Worm (Caenorhabditis elegans) whole organism, late embryonic: ENCODE measurements around the gene nspb-2.

Source experiments
- F13H6.1 ChIP-seq: sonication (generic microtip); optimal IDR thresholded peaks from 2 replicates; lab custom pipeline; 2016; ENCODE audit warnings: missing genetic modification characterization, missing compliant biosample characterization
- K09A11.1 ChIP-seq: sonication (generic microtip); optimal IDR thresholded peaks from 2 replicates; lab custom pipeline; 2017; ENCODE audit warnings: antibody characterized with exemption, mild to moderate bottlenecking, missing genetic modification characterization, missing compliant biosample characterization; ENCODE audit not compliant: insufficient read depth
- ceh-18 ChIP-seq: sonication (generic microtip); optimal IDR thresholded peaks from 2 replicates; lab custom pipeline; 2016; ENCODE audit warnings: missing genetic modification characterization, missing compliant biosample characterization
- ceh-2 ChIP-seq: sonication (generic microtip); optimal IDR thresholded peaks from 2 replicates; lab custom pipeline; 2016; ENCODE audit warnings: missing genotype, missing genetic modification characterization, missing compliant biosample characterization
- ceh-22 ChIP-seq: sonication (generic microtip); optimal IDR thresholded peaks from 2 replicates; lab custom pipeline; 2017; ENCODE audit warnings: missing biosample characterization, missing genetic modification characterization
- ceh-30 ChIP-seq: fragments of 150-350 bp; optimal IDR thresholded peaks from 2 replicates; lab custom pipeline; 2014; ENCODE audit warnings: missing biosample characterization, missing genetic modification characterization
- ceh-34 ChIP-seq: sonication (generic microtip); optimal IDR thresholded peaks from 2 replicates; lab custom pipeline; 2016; ENCODE audit warnings: mild to moderate bottlenecking, missing genetic modification characterization, missing compliant biosample characterization
- ceh-45 ChIP-seq: fragments of 200-800 bp; sonication (Bioruptor generic); IDR thresholded peaks from 2 replicates; pipeline ENCODE4 v1.3.6; 2022; ENCODE audit warnings: missing genetic modification reagents, missing genetic modification characterization, missing compliant biosample characterization
- ceh-48 ChIP-seq: sonication (generic microtip); optimal IDR thresholded peaks from 2 replicates; lab custom pipeline; 2016; ENCODE audit warnings: missing genetic modification characterization, inconsistent platforms, missing compliant biosample characterization
- dmd-4 ChIP-seq: sonication (generic microtip); optimal IDR thresholded peaks from 2 replicates; lab custom pipeline; 2016; ENCODE audit warnings: borderline replicate concordance, missing genetic modification characterization, missing compliant biosample characterization
- dve-1 ChIP-seq: sonication (generic microtip); optimal IDR thresholded peaks from 2 replicates; lab custom pipeline; 2017; ENCODE audit warnings: antibody characterized with exemption, mild to moderate bottlenecking, missing genetic modification characterization, missing compliant biosample characterization
- elt-4 ChIP-seq: sonication (generic microtip); optimal IDR thresholded peaks from 2 replicates; lab custom pipeline; 2016; ENCODE audit warnings: missing genetic modification characterization, missing compliant biosample characterization
- eyg-1 ChIP-seq: sonication (generic microtip); optimal IDR thresholded peaks from 2 replicates; lab custom pipeline; 2016; ENCODE audit warnings: missing genotype, missing genetic modification characterization, missing compliant biosample characterization
- fax-1 ChIP-seq: sonication (generic microtip); optimal IDR thresholded peaks from 2 replicates; lab custom pipeline; 2016; ENCODE audit warnings: missing genotype, missing genetic modification characterization, missing compliant biosample characterization
- fkh-6 ChIP-seq: sonication (generic microtip); optimal IDR thresholded peaks from 2 replicates; lab custom pipeline; 2016; ENCODE audit warnings: missing genetic modification characterization, missing compliant biosample characterization
- gmeb-2 ChIP-seq: sonication (generic microtip); optimal IDR thresholded peaks from 2 replicates; lab custom pipeline; 2016; ENCODE audit warnings: missing genetic modification characterization, inconsistent platforms, missing compliant biosample characterization
- hlh-15 ChIP-seq: sonication (generic microtip); optimal IDR thresholded peaks from 2 replicates; lab custom pipeline; 2016; ENCODE audit warnings: missing genetic modification characterization, missing compliant biosample characterization
- lim-6 ChIP-seq: sonication (generic microtip); optimal IDR thresholded peaks from 2 replicates; lab custom pipeline; 2016; ENCODE audit warnings: missing genetic modification characterization, missing compliant biosample characterization
- lin-11 ChIP-seq: fragments of 200-800 bp; sonication (Bioruptor generic); optimal IDR thresholded peaks from 2 replicates; lab custom pipeline; 2018; ENCODE audit warnings: mild to moderate bottlenecking, missing genetic modification characterization, missing compliant biosample characterization
- nhr-11 ChIP-seq: fragments of 150-350 bp; optimal IDR thresholded peaks from 2 replicates; lab custom pipeline; 2014; ENCODE audit warnings: missing biosample characterization, missing genetic modification characterization
- nhr-232 ChIP-seq: sonication (generic microtip); optimal IDR thresholded peaks from 2 replicates; lab custom pipeline; 2016; ENCODE audit warnings: missing genetic modification characterization, missing compliant biosample characterization
- odd-2 ChIP-seq: sonication (generic microtip); optimal IDR thresholded peaks from 2 replicates; lab custom pipeline; 2017; ENCODE audit warnings: antibody characterized with exemption, mild to moderate bottlenecking, missing genetic modification characterization, missing compliant biosample characterization
- pag-3 ChIP-seq: sonication (generic microtip); optimal IDR thresholded peaks from 2 replicates; lab custom pipeline; 2016; ENCODE audit warnings: missing compliant biosample characterization, missing genetic modification characterization, borderline replicate concordance
- pat-9 ChIP-seq: fragments of 200-800 bp; sonication (Bioruptor generic); optimal IDR thresholded peaks from 2 replicates; lab custom pipeline; 2018; ENCODE audit warnings: mild to moderate bottlenecking, missing genetic modification characterization, moderate library complexity, missing compliant biosample characterization
- pha-2 ChIP-seq: sonication (generic microtip); optimal IDR thresholded peaks from 2 replicates; lab custom pipeline; 2017; ENCODE audit warnings: mild to moderate bottlenecking, missing genetic modification characterization, missing compliant biosample characterization
- pqm-1 ChIP-seq: sonication (generic microtip); optimal IDR thresholded peaks from 2 replicates; lab custom pipeline; 2016; ENCODE audit warnings: missing genetic modification characterization, missing compliant biosample characterization
- sdc-2 ChIP-seq: sonication (generic microtip); optimal IDR thresholded peaks from 2 replicates; lab custom pipeline; 2016; ENCODE audit warnings: missing genotype, missing genetic modification characterization, missing compliant biosample characterization
- sox-2 ChIP-seq: fragments of 200-800 bp; sonication (Bioruptor generic); IDR thresholded peaks from 2 replicates; pipeline ENCODE4 v1.3.6; 2022; ENCODE audit warnings: missing genetic modification reagents, missing genetic modification characterization, missing compliant biosample characterization
- sox-4 ChIP-seq: sonication (generic microtip); optimal IDR thresholded peaks from 2 replicates; lab custom pipeline; 2017; ENCODE audit warnings: mild to moderate bottlenecking, missing genetic modification characterization, inconsistent platforms, missing compliant biosample characterization
- tbx-7 ChIP-seq: sonication (generic microtip); optimal IDR thresholded peaks from 2 replicates; lab custom pipeline; 2016; ENCODE audit warnings: missing genotype, missing genetic modification characterization, missing compliant biosample characterization
- unc-3 ChIP-seq, 2 experiments: fragments of 200-800 bp in 1 of 2; sonication (Bioruptor generic) in 1 of 2; sonication (generic microtip) in 1 of 2; conservative IDR thresholded peaks in 1 of 2; optimal IDR thresholded peaks in 1 of 2; 2 replicates each; pipeline versions ENCODE4 v1.3.6 to Lab custom; 2016 to 2022; ENCODE audit warnings: missing compliant biosample characterization in 2 of 2, missing genetic modification characterization in 2 of 2, missing genetic modification reagents in 1 of 2
- unc-42 ChIP-seq: sonication (generic microtip); optimal IDR thresholded peaks from 2 replicates; lab custom pipeline; 2016; ENCODE audit warnings: missing genotype, missing genetic modification characterization, missing compliant biosample characterization
- zip-5 ChIP-seq: sonication (generic microtip); optimal IDR thresholded peaks from 2 replicates; lab custom pipeline; 2016; ENCODE audit warnings: missing genetic modification characterization, missing compliant biosample characterization
- ztf-16 ChIP-seq: sonication (generic microtip); optimal IDR thresholded peaks from 2 replicates; lab custom pipeline; 2017; ENCODE audit warnings: missing genetic modification characterization, missing compliant biosample characterization

nspb-2 gene

ce11 chrIV:6602376-6602775 is 10.9 kb downstream of the nspb-2 start, which contains the start of gene F15B10.3:
F15B10.3 (plus strand) TSS chrIV:6602676.
- TF ChIP-seq ceh-30 (tag; lab: Kevin White, UChicago): no peak
- no peak for TF ChIP-seq ceh-2
- TF ChIP-seq zip-5 (tag; lab: Kevin White, UChicago): no peak
- TF ChIP-seq lin-11: no peak
- TF ChIP-seq fax-1 (tag; lab: Kevin White, UChicago): no peak
- no peak for TF ChIP-seq ceh-22 (tag; lab: Kevin White, UChicago)
- TF ChIP-seq gmeb-2 (tag; lab: Kevin White, UChicago): no peak
- no peak for TF ChIP-seq unc-42 (tag; lab: Kevin White, UChicago)
- TF ChIP-seq F13H6.1 (tag; lab: Kevin White, UChicago): no peak
- TF ChIP-seq fkh-6: no peak
- no peak for TF ChIP-seq ceh-48
- TF ChIP-seq pha-2: no peak
- no peak for TF ChIP-seq dmd-4 (tag; lab: Kevin White, UChicago)

ce11 chrIV:6603549-6603948 is 12.1 kb downstream of the nspb-2 start:
- TF ChIP-seq sdc-2 (tag; lab: Kevin White, UChicago) (no peak), nhr-11 (tag; lab: Kevin White, UChicago) (no peak), unc-3 (GFP tag; conservative IDR thresholded peaks at IDR 0.05; lab: Robert Waterston, UW) (no peak), unc-3 (tag; optimal IDR thresholded peaks at IDR 0.05; lab: Kevin White, UChicago) (no peak), fax-1 (tag; lab: Kevin White, UChicago) (no peak), ztf-16 (no peak), eyg-1 (no peak), elt-4 (no peak), pat-9 (tag; lab: Kevin White, UChicago) (no peak), dve-1 (no peak), ceh-18 (tag; lab: Kevin White, UChicago) (no peak), pqm-1 (no peak), odd-2 (tag; lab: Kevin White, UChicago) (no peak), sox-4 (tag; lab: Kevin White, UChicago) (no peak)

ce11 chrIV:6605863-6606262 is 14.4 kb downstream of the nspb-2 start, which contains the start of gene nstp-2:
nstp-2 (minus strand) TSS chrIV:6606188.
- TF ChIP-seq eyg-1 (no peak), ceh-45 (GFP tag; lab: Robert Waterston, UW) (no peak), lim-6 (tag; lab: Kevin White, UChicago) (no peak), F13H6.1 (tag; lab: Kevin White, UChicago) (no peak), tbx-7 (tag; lab: Kevin White, UChicago) (no peak), elt-4 (no peak), sox-2 (GFP tag; lab: Robert Waterston, UW) (no peak), K09A11.1 (tag; lab: Kevin White, UChicago) (no peak)

ce11 chrIV:6606587-6606986 is 15.1 kb downstream of the nspb-2 start:
- TF ChIP-seq tbx-7 (tag; lab: Kevin White, UChicago): no peak
- TF ChIP-seq unc-42 (tag; lab: Kevin White, UChicago): no peak
- TF ChIP-seq, all 69 proteins: peak for 0

- no peak for TF ChIP-seq K09A11.1 (tag; lab: Kevin White, UChicago)
- no peak for TF ChIP-seq pag-3 (tag; lab: Kevin White, UChicago)
- TF ChIP-seq nhr-232 (tag; lab: Kevin White, UChicago): no peak
- no peak for TF ChIP-seq ceh-34 (tag; lab: Kevin White, UChicago)
- TF ChIP-seq ceh-45 (GFP tag; lab: Robert Waterston, UW): no peak
- no peak for TF ChIP-seq hlh-15
Measured at ce11 chrIV:6607059-6607458, 15.6 kb downstream of the nspb-2 start.
